Fruit fly (Drosophila melanogaster) S2 (cell line): Measurements from ENCODE around the gene CG31233.

Source experiments
- CG8478 ChIP-seq: fragments of >200 bp; optimal IDR thresholded peaks from 2 replicates; lab custom pipeline; 2018
- CTCF ChIP-seq, 2 experiments: fragments of >200 bp; optimal IDR thresholded peaks; 2 replicates each; lab custom pipeline; 2018

dm6 chr3R:21739010-21739409, 10.6 kb upstream of the CG31233 start, which contains the start of gene CG34034:
- TF ChIP-seq CG8478 (lab: Kevin White, UChicago) (no peak), CTCF (optimal IDR thresholded peaks at IDR 0.05; lab: Kevin White, UChicago) (no peak)
